Worm (Caenorhabditis elegans) whole organism, L4 larva: ENCODE measurements around the gene C29A12.1.
A peak's percentile ranks its signal among the peaks of the same experiment; 100 is the strongest.

Experiments used
- T26A8.4 ChIP-seq: fragments of 200-800 bp; sonication (Bioruptor generic); IDR thresholded peaks from 2 replicates; pipeline ENCODE4 v1.3.6; 2022; ENCODE audit warnings: missing genetic modification characterization, missing compliant biosample characterization
- Y48G9A.11 ChIP-seq: fragments of 200-800 bp; sonication (Bioruptor generic); IDR thresholded peaks from 2 replicates; pipeline ENCODE4 v1.3.6; 2022; ENCODE audit warnings: missing genetic modification reagents, missing genetic modification characterization, missing compliant biosample characterization
- ama-1 ChIP-seq: fragments of 150-350 bp; optimal IDR thresholded peaks from 2 replicates; lab custom pipeline; 2014; ENCODE audit warnings: inconsistent platforms, mixed read lengths
- ceh-28 ChIP-seq: fragments of 150-350 bp; optimal IDR thresholded peaks from 2 replicates; lab custom pipeline; 2014; ENCODE audit warnings: missing biosample characterization, missing genetic modification reagents, missing genetic modification characterization
- ces-1 ChIP-seq: fragments of 150-350 bp; sonication (generic microtip); optimal IDR thresholded peaks from 4 replicates; lab custom pipeline; 2014; ENCODE audit warnings: missing biosample characterization, missing genetic modification reagents, missing genetic modification characterization
- daf-16 ChIP-seq, 3 experiments: sonication (generic microtip); optimal IDR thresholded peaks; 2 replicates each; lab custom pipeline; 2016 to 2017; ENCODE audit warnings: missing genetic modification characterization in 3 of 3, missing genetic modification reagents in 3 of 3, mild to moderate bottlenecking in 2 of 3, missing compliant biosample characterization in 2 of 3, missing biosample characterization in 1 of 3, moderate library complexity in 1 of 3
- daf-8 ChIP-seq: fragments of 200-800 bp; sonication (Bioruptor generic); IDR thresholded peaks from 2 replicates; pipeline ENCODE4 v1.3.6; 2022; ENCODE audit warnings: missing genetic modification characterization, missing compliant biosample characterization
- dmd-6 ChIP-seq: fragments of 200-800 bp; sonication (Bioruptor generic); IDR thresholded peaks from 2 replicates; pipeline ENCODE4 v1.3.6; 2022; ENCODE audit warnings: missing genetic modification reagents, missing genetic modification characterization, missing compliant biosample characterization
- dpl-1 ChIP-seq: fragments of 150-350 bp; optimal IDR thresholded peaks from 2 replicates; lab custom pipeline; 2014; ENCODE audit warnings: missing biosample characterization, missing genetic modification reagents, missing genetic modification characterization
- duxl-1 ChIP-seq: sonication (generic microtip); optimal IDR thresholded peaks from 2 replicates; lab custom pipeline; 2016; ENCODE audit warnings: mild to moderate bottlenecking, missing genetic modification characterization, moderate library complexity, missing compliant biosample characterization; ENCODE audit not compliant: poor library complexity
- dve-1 ChIP-seq: sonication (generic microtip); optimal IDR thresholded peaks from 2 replicates; lab custom pipeline; 2017; ENCODE audit warnings: antibody characterized with exemption, mild to moderate bottlenecking, missing genetic modification characterization, missing compliant biosample characterization; ENCODE audit not compliant: insufficient read depth
- gei-8 ChIP-seq: fragments of 200-800 bp; sonication (Bioruptor generic); optimal IDR thresholded peaks from 2 replicates; lab custom pipeline; 2018; ENCODE audit warnings: mild to moderate bottlenecking, missing genetic modification characterization, missing compliant biosample characterization
- hlh-11 ChIP-seq: fragments of 200-800 bp; sonication (Bioruptor generic); optimal IDR thresholded peaks from 2 replicates; lab custom pipeline; 2018; ENCODE audit warnings: mild to moderate bottlenecking, missing genetic modification characterization, missing compliant biosample characterization
- lin-38 ChIP-seq: fragments of 200-800 bp; sonication (Bioruptor generic); IDR thresholded peaks from 2 replicates; pipeline ENCODE4 v1.3.6; 2022; ENCODE audit warnings: missing genetic modification reagents, missing genetic modification characterization, missing compliant biosample characterization
- lsy-2 ChIP-seq, 2 experiments: fragments of 150-350 bp in 1 of 2; sonication (generic microtip) in 1 of 2; optimal IDR thresholded peaks; 2 replicates each; lab custom pipeline; 2014 to 2017; ENCODE audit warnings: missing biosample characterization in 2 of 2, missing genetic modification characterization in 2 of 2
- mep-1 ChIP-seq: fragments of 150-350 bp; sonication (generic microtip); optimal IDR thresholded peaks from 3 replicates; lab custom pipeline; 2014; ENCODE audit warnings: missing biosample characterization, missing genetic modification characterization
- nhr-111 ChIP-seq: fragments of 200-800 bp; sonication (Bioruptor generic); optimal IDR thresholded peaks from 2 replicates; lab custom pipeline; 2018; ENCODE audit warnings: mild to moderate bottlenecking, missing genetic modification characterization, missing compliant biosample characterization
- nhr-28 ChIP-seq: fragments of 150-350 bp; optimal IDR thresholded peaks from 2 replicates; lab custom pipeline; 2014; ENCODE audit warnings: missing biosample characterization, missing genetic modification characterization
- nhr-48 ChIP-seq: sonication (generic microtip); optimal IDR thresholded peaks from 2 replicates; lab custom pipeline; 2016; ENCODE audit warnings: mild to moderate bottlenecking, missing genetic modification characterization, missing compliant biosample characterization
- nhr-77 ChIP-seq: fragments of 150-350 bp; optimal IDR thresholded peaks from 2 replicates; lab custom pipeline; 2014; ENCODE audit warnings: missing biosample characterization, missing genetic modification characterization
- pqm-1 ChIP-seq: sonication (generic microtip); optimal IDR thresholded peaks from 2 replicates; lab custom pipeline; 2017; ENCODE audit warnings: missing biosample characterization, missing genetic modification characterization
- set-16 ChIP-seq: fragments of 200-800 bp; sonication (Bioruptor generic); IDR thresholded peaks from 2 replicates; pipeline ENCODE4 v1.3.6; 2022; ENCODE audit warnings: missing genetic modification reagents, missing genetic modification characterization, missing compliant biosample characterization
- unc-130 ChIP-seq: sonication (generic microtip); optimal IDR thresholded peaks from 2 replicates; lab custom pipeline; 2016; ENCODE audit warnings: missing genetic modification reagents, missing genetic modification characterization, missing compliant biosample characterization
- unc-62 ChIP-seq, 3 experiments: fragments of 150-350 bp in 1 of 3; sonication (generic microtip); optimal IDR thresholded peaks in 2 of 3; peaks in 1 of 3; 1 replicate in 1 of 3; 2 replicates in 2 of 3; lab custom pipeline; 2014 to 2017; ENCODE audit warnings: missing biosample characterization in 3 of 3, missing genetic modification characterization in 3 of 3, missing genetic modification reagents in 3 of 3, missing genotype in 1 of 3
- vab-7 ChIP-seq: fragments of 200-800 bp; sonication (Bioruptor generic); IDR thresholded peaks from 2 replicates; pipeline ENCODE4 v1.3.6; 2022; ENCODE audit warnings: missing genetic modification reagents, missing genetic modification characterization, missing compliant biosample characterization
- zfp-3 ChIP-seq: fragments of 200-800 bp; sonication (Bioruptor generic); conservative IDR thresholded peaks from 2 replicates; pipeline ENCODE4 v1.3.6; 2022; ENCODE audit warnings: missing genetic modification reagents, missing genetic modification characterization, missing compliant biosample characterization
- zip-11 ChIP-seq: fragments of 200-800 bp; sonication (Bioruptor generic); IDR thresholded peaks from 2 replicates; pipeline ENCODE4 v1.3.6; 2022; ENCODE audit warnings: missing genetic modification characterization, missing compliant biosample characterization
- zip-2 ChIP-seq: fragments of 150-350 bp; optimal IDR thresholded peaks from 2 replicates; lab custom pipeline; 2014; ENCODE audit warnings: missing biosample characterization, missing genetic modification characterization
- ztf-7 ChIP-seq: fragments of 150-350 bp; optimal IDR thresholded peaks from 2 replicates; lab custom pipeline; 2014; ENCODE audit warnings: missing biosample characterization, missing genetic modification characterization

Gene C29A12.1

ce11 chrV:10776528-10777055 is 36.7 kb downstream of the C29A12.1 start, which contains the start of gene D1054.5:
D1054.5 (minus strand) TSS chrV:10776578.
- TF ChIP-seq nhr-48 (tag; lab: Kevin White, UChicago), result peak; percentile 65
- TF ChIP-seq gei-8 (GFP tag; lab: Kevin White, UChicago), result no peak
- no peak for TF ChIP-seq zip-11 (GFP tag; lab: Robert Waterston, UW)
- TF ChIP-seq daf-16 (GFP tag; optimal IDR thresholded peaks at IDR 0.05; lab: Kevin White, UChicago), result no peak
- TF ChIP-seq daf-16 (tag; optimal IDR thresholded peaks at IDR 0.05; lab: Kevin White, UChicago), result peak; percentile 92
- TF ChIP-seq Y48G9A.11, result no peak
- TF ChIP-seq nhr-28 (tag; lab: Kevin White, UChicago), result peak; percentile 56
- TF ChIP-seq dmd-6 (GFP tag; lab: Robert Waterston, UW), result peak; percentile 65
- no peak for TF ChIP-seq daf-8
- peak; percentile 55 for TF ChIP-seq pqm-1
- peak; percentile 68 for TF ChIP-seq dve-1 (tag; lab: Kevin White, UChicago)
- TF ChIP-seq hlh-11, result peak; percentile 74
- TF ChIP-seq nhr-77, result peak; percentile 39
- TF ChIP-seq ztf-7, result peak; percentile 4

DNA sequence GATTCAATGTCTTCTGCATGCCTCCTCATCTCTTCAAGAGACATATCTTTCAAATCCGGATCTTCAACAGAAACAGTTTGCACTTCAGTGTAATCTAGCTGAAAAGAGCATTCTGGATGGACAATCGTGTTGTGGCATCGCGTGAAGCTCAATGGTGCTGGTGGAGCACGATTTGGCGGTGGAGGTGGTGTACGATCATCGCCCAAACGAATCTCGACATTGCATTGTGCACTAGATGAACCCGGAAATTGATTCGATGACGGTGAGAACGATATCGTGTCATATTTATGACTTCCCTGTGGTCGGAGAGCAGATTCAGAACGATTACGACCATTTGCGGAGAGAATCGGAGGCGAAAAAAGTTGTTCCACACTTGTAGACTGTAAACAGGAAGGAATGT is 40.1 kb downstream of the C29A12.1 start:
- peak in 1 of 2 experiments; percentile 99 for TF ChIP-seq unc-62 (GFP tag; optimal IDR thresholded peaks at IDR 0.05 in 1 of 2; lab: Kevin White, UChicago)
- TF ChIP-seq unc-62 (tag; optimal IDR thresholded peaks at IDR 0.05; lab: Kevin White, UChicago), result no peak
- no peak for TF ChIP-seq nhr-77

ce11 chrV:10771390-10771789 is 41.9 kb downstream of the C29A12.1 start, which contains the start of gene D1054.3:
D1054.3 (plus strand) TSS chrV:10771451.
- no peak for TF ChIP-seq T26A8.4 (GFP tag; lab: Robert Waterston, UW)
- TF ChIP-seq set-16 (GFP tag; lab: Robert Waterston, UW), result no peak
- no peak for TF ChIP-seq unc-62 (GFP tag; optimal IDR thresholded peaks at IDR 0.05 in 1 of 2; lab: Kevin White, UChicago)
- no peak for TF ChIP-seq unc-62 (tag; optimal IDR thresholded peaks at IDR 0.05; lab: Kevin White, UChicago)
- TF ChIP-seq mep-1 (tag; lab: Kevin White, UChicago), result peak; percentile 5
- peak; percentile 53 for TF ChIP-seq lin-38 (GFP tag; lab: Robert Waterston, UW)
- TF ChIP-seq zfp-3 (GFP tag; lab: Robert Waterston, UW), result no peak
- no peak for TF ChIP-seq ztf-7
- TF ChIP-seq unc-130 (GFP tag; lab: Kevin White, UChicago), result no peak
- TF ChIP-seq ama-1, result peak; percentile 42
- peak; percentile 17 for TF ChIP-seq duxl-1 (tag; lab: Kevin White, UChicago)

DNA sequence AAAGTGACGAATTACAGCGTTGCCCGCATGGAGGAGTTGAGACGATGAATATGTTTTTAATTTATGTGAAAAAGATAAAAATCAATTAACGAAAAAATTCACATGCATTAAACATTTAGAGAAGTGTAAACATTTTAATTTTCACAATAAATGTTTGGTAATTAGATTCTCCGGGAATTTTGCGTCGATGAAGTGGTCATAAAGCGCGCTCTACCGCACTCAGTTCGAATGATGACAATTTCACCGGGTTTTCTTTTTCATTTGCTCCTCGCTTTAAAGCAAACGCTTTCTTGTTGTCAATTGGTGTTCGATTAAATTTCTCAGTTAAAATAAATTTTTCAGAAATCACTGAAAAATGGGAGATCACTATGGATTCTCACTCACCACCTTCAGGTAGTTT is 43.3 kb downstream of the C29A12.1 start, which contains the start of the genes D1054.1 and pas-2:
TSS of gene D1054.1 (minus strand) at position 192 of the 400 bp plus-strand sequence.
TSS of gene pas-2 (plus strand) at position 343 of the 400 bp plus-strand sequence.
- TF ChIP-seq dpl-1 (GFP tag; lab: Kevin White, UChicago) (peak; percentile 7), daf-16 (GFP tag; optimal IDR thresholded peaks at IDR 0.05; lab: Kevin White, UChicago) (no peak), daf-16 (tag; optimal IDR thresholded peaks at IDR 0.05; lab: Kevin White, UChicago) (peak; percentile 31), nhr-111 (GFP tag; lab: Kevin White, UChicago) (no peak), lin-38 (GFP tag; lab: Robert Waterston, UW) (peak; percentile 68), lsy-2 (tag; optimal IDR thresholded peaks at IDR 0.05; lab: Kevin White, UChicago) (peak in 1 of 2 experiments; percentile 35), ces-1 (GFP tag; lab: Kevin White, UChicago) (peak; percentile 25)

DNA sequence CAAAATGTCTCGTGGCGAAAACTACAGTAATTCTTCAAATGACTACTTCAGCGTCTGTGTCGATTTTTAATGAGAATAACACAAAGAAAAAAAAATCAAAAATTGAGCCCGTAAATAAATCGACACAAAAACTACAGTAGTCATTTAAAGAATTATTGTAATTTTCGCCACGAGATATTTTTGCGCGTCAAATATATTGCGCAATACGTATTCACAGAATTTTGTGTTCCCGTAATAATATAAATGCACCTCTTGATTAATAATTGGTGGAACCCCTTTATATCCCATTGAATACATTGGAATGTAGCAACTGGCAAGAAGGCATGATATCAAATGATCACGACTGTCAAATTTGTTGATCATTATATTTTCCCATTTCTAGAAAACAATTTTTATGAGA is 44.4 kb downstream of the C29A12.1 start:
- TF ChIP-seq zip-2 (tag; lab: Kevin White, UChicago) (no peak), ceh-28 (tag; lab: Kevin White, UChicago) (no peak), vab-7 (no peak), unc-62 (GFP tag; optimal IDR thresholded peaks at IDR 0.05 in 1 of 2; lab: Kevin White, UChicago) (peak in 1 of 2 experiments; percentile 44), unc-62 (tag; optimal IDR thresholded peaks at IDR 0.05; lab: Kevin White, UChicago) (no peak), lin-38 (GFP tag; lab: Robert Waterston, UW) (no peak)
- TF ChIP-seq, all 104 proteins: peak for 1
